Worm (Caenorhabditis elegans): ENCODE data around the gene neg-1.

DNA sequence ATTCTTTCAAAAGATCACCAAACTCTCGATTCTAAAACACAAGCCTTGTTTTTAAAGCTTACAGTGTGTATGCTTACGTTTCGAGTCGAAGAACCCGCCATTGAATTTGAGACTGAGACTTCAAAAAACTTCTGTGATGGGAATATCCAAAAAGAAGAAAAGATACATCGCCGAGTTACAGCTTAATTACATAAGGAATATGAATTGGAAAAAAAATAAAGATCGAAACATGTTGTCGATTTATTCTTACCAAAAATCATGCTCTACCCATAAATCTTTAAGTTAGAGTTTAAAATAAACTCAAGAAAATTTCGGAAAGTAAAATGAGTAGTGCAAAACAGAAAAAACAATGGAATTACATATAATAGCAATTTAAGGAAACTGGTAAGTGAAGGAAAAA, 11.5 kb upstream of the neg-1 start, which contains the start of gene F13A2.10:
- TF ChIP-seq fos-1 (tag; optimal IDR thresholded peaks at IDR 0.05), result no peak
- TF ChIP-seq nhr-10 (tag; optimal IDR thresholded peaks at IDR 0.05), result no peak
- TF ChIP-seq zag-1 (tag; optimal IDR thresholded peaks at IDR 0.05), result no peak

Data from whole organism, L4 larva.